Fruit fly (Drosophila melanogaster) whole organism, prepupa: Measurements from ENCODE around the gene Kpc1.
A peak's percentile ranks its signal among the peaks of the same experiment; 100 is the strongest.

ENCODE experiments used
- Blimp-1 ChIP-seq: fragments of 200-800 bp; sonication (Bioruptor generic); optimal IDR thresholded peaks from 3 replicates; lab custom pipeline; 2017; ENCODE audit warnings: missing biosample characterization, missing genetic modification characterization, mild to moderate bottlenecking, moderate library complexity, missing genetic modification reagents
- CG10631 ChIP-seq: fragments of 200-800 bp; sonication (Bioruptor generic); optimal IDR thresholded peaks from 2 replicates; lab custom pipeline; 2016; ENCODE audit warnings: missing biosample characterization, missing genetic modification characterization
- CG10669 ChIP-seq: fragments of 200-800 bp; sonication (Bioruptor generic); optimal IDR thresholded peaks from 3 replicates; lab custom pipeline; 2018; ENCODE audit warnings: missing biosample characterization, mild to moderate bottlenecking, missing genetic modification characterization, moderate library complexity
- CG11294 ChIP-seq: fragments of 200-800 bp; sonication (Bioruptor generic); IDR thresholded peaks from 2 replicates; pipeline ENCODE4 v1.3.6; 2022; ENCODE audit warnings: missing biosample characterization, missing genetic modification characterization
- CG11762 ChIP-seq: fragments of 200-800 bp; sonication (Bioruptor generic); optimal IDR thresholded peaks from 3 replicates; lab custom pipeline; 2016; ENCODE audit warnings: missing biosample characterization, missing genetic modification characterization; ENCODE audit not compliant: insufficient read depth
- CG11902 ChIP-seq: fragments of 200-800 bp; sonication (Bioruptor generic); optimal IDR thresholded peaks from 3 replicates; lab custom pipeline; 2016; ENCODE audit warnings: missing biosample characterization, missing genetic modification characterization
- CG15336 ChIP-seq: fragments of 200-800 bp; sonication (Bioruptor generic); IDR thresholded peaks from 2 replicates; pipeline ENCODE4 v1.3.6; 2022; ENCODE audit warnings: missing biosample characterization, missing genetic modification characterization
- CG1621 ChIP-seq: fragments of 200-800 bp; sonication (Bioruptor generic); optimal IDR thresholded peaks from 3 replicates; lab custom pipeline; 2018; ENCODE audit warnings: missing biosample characterization, mild to moderate bottlenecking, missing genetic modification characterization
- CG16779 ChIP-seq: fragments of 200-800 bp; sonication (Bioruptor generic); optimal IDR thresholded peaks from 3 replicates; lab custom pipeline; 2017; ENCODE audit warnings: missing biosample characterization, mild to moderate bottlenecking, missing genetic modification characterization
- CG3032 ChIP-seq: fragments of 200-800 bp; optimal IDR thresholded peaks from 2 replicates; lab custom pipeline; 2019; ENCODE audit warnings: missing biosample characterization, mild to moderate bottlenecking, missing genetic modification characterization, moderate library complexity
- CG31627 ChIP-seq: fragments of 200-800 bp; sonication (Bioruptor generic); optimal IDR thresholded peaks from 3 replicates; lab custom pipeline; 2016; ENCODE audit warnings: missing biosample characterization, missing genetic modification characterization
- CG34406 ChIP-seq: fragments of 200-800 bp; sonication (Bioruptor generic); optimal IDR thresholded peaks from 3 replicates; lab custom pipeline; 2016; ENCODE audit warnings: missing biosample characterization, missing genetic modification characterization
- CG3919 ChIP-seq: fragments of 200-800 bp; sonication (Bioruptor generic); optimal IDR thresholded peaks from 3 replicates; lab custom pipeline; 2016; ENCODE audit warnings: missing biosample characterization, missing genetic modification characterization
- CG4318 ChIP-seq: fragments of 200-800 bp; sonication (Bioruptor generic); optimal IDR thresholded peaks from 3 replicates; lab custom pipeline; 2017; ENCODE audit warnings: missing biosample characterization, mild to moderate bottlenecking, missing genetic modification characterization
- CG6163 ChIP-seq: fragments of 200-800 bp; sonication (Bioruptor generic); IDR thresholded peaks from 3 replicates; pipeline ENCODE4 v1.3.6; 2022; ENCODE audit warnings: missing biosample characterization, missing genetic modification characterization
- CG6276 ChIP-seq: fragments of 200-800 bp; sonication (Bioruptor generic); optimal IDR thresholded peaks from 2 replicates; lab custom pipeline; 2017; ENCODE audit warnings: missing biosample characterization, mild to moderate bottlenecking, missing genetic modification characterization
- CG6792 ChIP-seq: fragments of 200-800 bp; sonication (Bioruptor generic); optimal IDR thresholded peaks from 3 replicates; lab custom pipeline; 2016; ENCODE audit warnings: missing biosample characterization, missing genetic modification characterization
- CG6808 ChIP-seq: fragments of 200-800 bp; sonication (Bioruptor generic); optimal IDR thresholded peaks from 3 replicates; lab custom pipeline; 2017; ENCODE audit warnings: missing biosample characterization, missing genetic modification characterization, mild to moderate bottlenecking, moderate library complexity, missing genetic modification reagents
- CG6854 ChIP-seq: fragments of 200-800 bp; sonication (Bioruptor generic); optimal IDR thresholded peaks from 2 replicates; lab custom pipeline; 2017; ENCODE audit warnings: missing biosample characterization, mild to moderate bottlenecking, missing genetic modification characterization
- CG7368 ChIP-seq: fragments of 200-800 bp; sonication (Bioruptor generic); optimal IDR thresholded peaks from 3 replicates; lab custom pipeline; 2016; ENCODE audit warnings: missing biosample characterization, missing genetic modification characterization
- CG8119 ChIP-seq: fragments of 200-800 bp; sonication (Bioruptor generic); IDR thresholded peaks from 3 replicates; pipeline ENCODE4 v1.3.6; 2022; ENCODE audit warnings: missing biosample characterization, missing genetic modification characterization
- CG8319 ChIP-seq: fragments of 200-800 bp; sonication (Bioruptor generic); optimal IDR thresholded peaks from 3 replicates; lab custom pipeline; 2016; ENCODE audit warnings: missing biosample characterization, missing genetic modification characterization
- CG8632 ChIP-seq: fragments of 200-800 bp; sonication (Bioruptor generic); optimal IDR thresholded peaks from 3 replicates; lab custom pipeline; 2016; ENCODE audit warnings: missing biosample characterization, missing genetic modification characterization
- CG9139 ChIP-seq: fragments of 200-800 bp; sonication (Bioruptor generic); optimal IDR thresholded peaks from 3 replicates; lab custom pipeline; 2017; ENCODE audit warnings: missing biosample characterization, mild to moderate bottlenecking, missing genetic modification characterization
- Eip78C ChIP-seq: fragments of 200-800 bp; sonication (Bioruptor generic); peaks from one replicate; lab custom pipeline; 2016; ENCODE audit warnings: missing biosample characterization, missing genetic modification characterization
- Eip93F ChIP-seq: fragments of 200-800 bp; sonication (Bioruptor generic); optimal IDR thresholded peaks from 2 replicates; lab custom pipeline; 2016; ENCODE audit warnings: missing biosample characterization, mild to moderate bottlenecking, missing genetic modification characterization
- Ets21C ChIP-seq: fragments of 200-800 bp; sonication (Bioruptor generic); optimal IDR thresholded peaks from 3 replicates; lab custom pipeline; 2016; ENCODE audit warnings: missing biosample characterization, missing genetic modification characterization
- Ets96B ChIP-seq: fragments of 200-800 bp; optimal IDR thresholded peaks from 2 replicates; lab custom pipeline; 2019; ENCODE audit warnings: missing biosample characterization, mild to moderate bottlenecking, missing genetic modification characterization, moderate library complexity
- Hr38 ChIP-seq: sonication (Bioruptor generic); optimal IDR thresholded peaks from 2 replicates; lab custom pipeline; 2016; ENCODE audit warnings: missing biosample characterization, missing genetic modification characterization
- Hr39 ChIP-seq: fragments of 200-800 bp; sonication (Bioruptor generic); optimal IDR thresholded peaks from 2 replicates; lab custom pipeline; 2016; ENCODE audit warnings: missing biosample characterization, missing genetic modification characterization
- Hr4 ChIP-seq: fragments of 200-800 bp; sonication (Bioruptor generic); optimal IDR thresholded peaks from 3 replicates; lab custom pipeline; 2016; ENCODE audit warnings: missing biosample characterization, missing genetic modification characterization
- Lpt ChIP-seq: fragments of 200-800 bp; sonication (Bioruptor generic); optimal IDR thresholded peaks from 3 replicates; lab custom pipeline; 2016; ENCODE audit warnings: missing biosample characterization, missing genetic modification characterization
- Met ChIP-seq: fragments of 200-800 bp; sonication (Bioruptor generic); optimal IDR thresholded peaks from 3 replicates; lab custom pipeline; 2016; ENCODE audit warnings: missing biosample characterization, missing genetic modification characterization
- OdsH ChIP-seq: fragments of 200-800 bp; sonication (Bioruptor generic); optimal IDR thresholded peaks from 3 replicates; lab custom pipeline; 2016; ENCODE audit warnings: missing biosample characterization, missing genetic modification characterization
- Smox ChIP-seq: fragments of 200-800 bp; sonication (Bioruptor generic); optimal IDR thresholded peaks from 3 replicates; lab custom pipeline; 2016; ENCODE audit warnings: missing biosample characterization, missing genetic modification characterization
- Sox102F ChIP-seq: fragments of 200-800 bp; sonication (Bioruptor generic); optimal IDR thresholded peaks from 2 replicates; lab custom pipeline; 2016; ENCODE audit warnings: missing biosample characterization, mild to moderate bottlenecking, missing genetic modification characterization
- Sox15 ChIP-seq: fragments of 200-800 bp; sonication (Bioruptor generic); optimal IDR thresholded peaks from 3 replicates; lab custom pipeline; 2016; ENCODE audit warnings: missing biosample characterization, missing genetic modification characterization
- achi ChIP-seq: fragments of 200-800 bp; sonication (Bioruptor generic); optimal IDR thresholded peaks from 3 replicates; lab custom pipeline; 2016; ENCODE audit warnings: missing biosample characterization, missing genetic modification characterization
- acj6 ChIP-seq: fragments of 200-800 bp; sonication (Bioruptor generic); optimal IDR thresholded peaks from 3 replicates; lab custom pipeline; 2016; ENCODE audit warnings: missing biosample characterization, missing genetic modification characterization
- cyc ChIP-seq: fragments of 200-800 bp; sonication (Bioruptor generic); optimal IDR thresholded peaks from 3 replicates; lab custom pipeline; 2016; ENCODE audit warnings: missing biosample characterization, missing genetic modification characterization
- dac ChIP-seq: fragments of 200-800 bp; sonication (Bioruptor generic); optimal IDR thresholded peaks from 2 replicates; lab custom pipeline; 2017; ENCODE audit warnings: missing biosample characterization, mild to moderate bottlenecking, missing genetic modification characterization
- dsx ChIP-seq: fragments of 200-800 bp; optimal IDR thresholded peaks from 3 replicates; lab custom pipeline; 2019; ENCODE audit warnings: missing biosample characterization, mild to moderate bottlenecking, missing genetic modification characterization, moderate library complexity; ENCODE audit not compliant: poor library complexity, severe bottlenecking
- eg ChIP-seq: fragments of 200-800 bp; sonication (Bioruptor generic); IDR thresholded peaks from 3 replicates; pipeline ENCODE4 v1.3.6; 2022; ENCODE audit warnings: missing biosample characterization, missing genetic modification characterization
- esn ChIP-seq: fragments of 200-800 bp; sonication (Bioruptor generic); optimal IDR thresholded peaks from 2 replicates; lab custom pipeline; 2016; ENCODE audit warnings: missing biosample characterization, mild to moderate bottlenecking, missing genetic modification characterization, moderate library complexity
- fd59A ChIP-seq: fragments of 200-800 bp; sonication (Bioruptor generic); optimal IDR thresholded peaks from 2 replicates; lab custom pipeline; 2017; ENCODE audit warnings: missing biosample characterization, mild to moderate bottlenecking, missing genetic modification characterization, missing genetic modification reagents
- fd85E ChIP-seq: fragments of 200-800 bp; sonication (Bioruptor generic); optimal IDR thresholded peaks from 3 replicates; lab custom pipeline; 2016; ENCODE audit warnings: missing biosample characterization, missing genetic modification characterization
- lz ChIP-seq: fragments of 200-800 bp; sonication (Bioruptor generic); optimal IDR thresholded peaks from 3 replicates; lab custom pipeline; 2016; ENCODE audit warnings: missing biosample characterization, missing genetic modification characterization
- net ChIP-seq: fragments of 200-800 bp; sonication (Bioruptor generic); optimal IDR thresholded peaks from 3 replicates; lab custom pipeline; 2016; ENCODE audit warnings: missing biosample characterization, missing genetic modification characterization
- spab ChIP-seq: fragments of 200-800 bp; sonication (Bioruptor generic); optimal IDR thresholded peaks from 2 replicates; lab custom pipeline; 2017; ENCODE audit warnings: missing biosample characterization, mild to moderate bottlenecking, missing genetic modification characterization, missing genetic modification reagents
- ss ChIP-seq, 2 experiments: fragments of 200-800 bp; sonication (Bioruptor generic); optimal IDR thresholded peaks; 2 replicates in 1 of 2; 3 replicates in 1 of 2; lab custom pipeline; 2017 to 2018; ENCODE audit warnings: mild to moderate bottlenecking in 2 of 2, missing biosample characterization in 2 of 2, missing genetic modification characterization in 2 of 2, moderate library complexity in 1 of 2
- topi ChIP-seq: fragments of 200-800 bp; sonication (Bioruptor generic); optimal IDR thresholded peaks from 3 replicates; lab custom pipeline; 2016; ENCODE audit warnings: missing biosample characterization, missing genetic modification characterization
- vri ChIP-seq: fragments of 200-800 bp; sonication (Bioruptor generic); optimal IDR thresholded peaks from 3 replicates; lab custom pipeline; 2016; ENCODE audit warnings: missing biosample characterization, mild to moderate bottlenecking, missing genetic modification characterization

Gene Kpc1

DNA sequence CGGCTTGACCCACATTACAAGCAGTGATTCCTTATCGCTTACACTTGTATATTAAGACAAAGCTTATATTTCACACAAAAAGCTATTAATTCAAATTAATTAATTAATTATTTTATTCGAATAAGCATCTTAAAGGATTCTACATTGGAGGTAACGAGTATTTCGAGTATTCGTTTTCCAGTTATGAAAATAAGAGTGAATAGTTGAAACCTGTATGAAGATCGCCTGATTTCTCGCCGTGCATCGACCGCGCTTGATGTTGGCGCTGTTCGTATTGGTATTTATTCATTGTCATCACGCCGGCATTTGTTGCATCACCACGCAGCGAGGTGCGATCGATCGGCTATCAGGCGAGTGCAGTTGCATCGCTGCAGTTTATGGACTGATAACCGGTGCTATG is 50.5 kb downstream of the Kpc1 start:
- TF ChIP-seq CG1621 (tag; lab: Kevin White, UChicago) (peak; percentile 67), achi (GFP tag; lab: Kevin White, UChicago) (peak; percentile 79), CG3919 (peak; percentile 66), CG8119 (GFP tag; lab: Robert Waterston, UW) (no peak; the same call in 2 of the 3 replicates), Hr39 (GFP tag; lab: Kevin White, UChicago) (peak; percentile 30), CG6808 (GFP tag; lab: Kevin White, UChicago) (no peak), cyc (no peak), Sox102F (peak; percentile 43), net (GFP tag; lab: Kevin White, UChicago) (peak; percentile 80), acj6 (GFP tag; lab: Kevin White, UChicago) (peak; percentile 70), Blimp-1 (no peak), dsx (GFP tag; lab: Kevin White, UChicago) (no peak), CG10631 (peak; percentile 70), CG11762 (GFP tag; lab: Kevin White, UChicago) (peak; percentile 54), CG3032 (tag; lab: Kevin White, UChicago) (peak; percentile 75), ss (GFP tag; optimal IDR thresholded peaks at IDR 0.05; lab: Kevin White, UChicago) (no peak), vri (peak; percentile 35), CG34406 (GFP tag; lab: Kevin White, UChicago) (peak; percentile 67), CG10669 (peak; percentile 66), Hr4 (GFP tag; lab: Kevin White, UChicago) (peak; percentile 85), CG8319 (peak; percentile 63), CG31627 (peak; percentile 17), Hr38 (GFP tag; lab: Kevin White, UChicago) (no peak), CG7368 (peak; percentile 64), Eip78C (GFP tag; lab: Kevin White, UChicago) (peak; percentile 95), CG16779 (tag; lab: Kevin White, UChicago) (peak; percentile 68), CG9139 (GFP tag; lab: Kevin White, UChicago) (no peak), eg (peak; percentile 89), spab (GFP tag; lab: Kevin White, UChicago) (peak; percentile 34), Eip93F (no peak), Ets21C (GFP tag; lab: Kevin White, UChicago) (no peak), CG6854 (GFP tag; lab: Kevin White, UChicago) (no peak), CG6276 (GFP tag; lab: Kevin White, UChicago) (peak; percentile 61), topi (GFP tag; lab: Kevin White, UChicago) (peak; percentile 58), esn (GFP tag; lab: Kevin White, UChicago) (peak; percentile 59), Lpt (GFP tag; lab: Kevin White, UChicago) (peak; percentile 28), lz (GFP tag; lab: Kevin White, UChicago) (peak; percentile 36), Smox (peak; percentile 44), CG6792 (GFP tag; lab: Kevin White, UChicago) (peak; percentile 73), CG4318 (GFP tag; lab: Kevin White, UChicago) (peak; percentile 50), OdsH (GFP tag; lab: Kevin White, UChicago) (peak; percentile 77), CG11294 (GFP tag; lab: Robert Waterston, UW) (peak; percentile 77), CG15336 (GFP tag; lab: Robert Waterston, UW) (peak; percentile 85), CG11902 (GFP tag; lab: Kevin White, UChicago) (peak; percentile 10), CG8632 (peak; percentile 73), fd59A (GFP tag; lab: Kevin White, UChicago) (peak; percentile 50), Ets96B (tag; lab: Kevin White, UChicago) (peak; percentile 76), fd85E (no peak), Met (GFP tag; lab: Kevin White, UChicago) (peak; percentile 45), dac (GFP tag; lab: Kevin White, UChicago) (peak; percentile 33), CG6163 (peak; percentile 85), Sox15 (peak; percentile 46)
